Worm (Caenorhabditis elegans) whole organism, L4 larva: ENCODE measurements around the gene F55C12.4.

Experiments used
- lin-38 ChIP-seq: fragments of 200-800 bp; sonication (Bioruptor generic); IDR thresholded peaks from 2 replicates; pipeline ENCODE4 v1.3.6; 2022; ENCODE audit warnings: missing genetic modification reagents, missing genetic modification characterization, missing compliant biosample characterization
- lin-39 ChIP-seq: fragments of 150-350 bp; optimal IDR thresholded peaks from 2 replicates; lab custom pipeline; 2014; ENCODE audit warnings: missing biosample characterization, missing genetic modification reagents, missing genetic modification characterization
- lsy-2 ChIP-seq, 2 experiments: fragments of 150-350 bp in 1 of 2; sonication (generic microtip) in 1 of 2; optimal IDR thresholded peaks; 2 replicates each; lab custom pipeline; 2014 to 2017; ENCODE audit warnings: missing biosample characterization in 2 of 2, missing genetic modification characterization in 2 of 2
- mdl-1 ChIP-seq, 2 experiments: fragments of 150-350 bp in 1 of 2; sonication (generic microtip) in 1 of 2; optimal IDR thresholded peaks; 2 replicates each; lab custom pipeline; 2014 to 2017; ENCODE audit warnings: missing biosample characterization in 2 of 2, missing genetic modification characterization in 2 of 2
- mdt-29 ChIP-seq: fragments of 200-800 bp; sonication (Bioruptor generic); IDR thresholded peaks from 2 replicates; pipeline ENCODE4 v1.3.6; 2022; ENCODE audit warnings: missing genetic modification reagents, missing genetic modification characterization, missing compliant biosample characterization
- nhr-76 ChIP-seq: fragments of 150-350 bp; optimal IDR thresholded peaks from 2 replicates; lab custom pipeline; 2014; ENCODE audit warnings: missing biosample characterization, missing genetic modification characterization
- pqm-1 ChIP-seq: sonication (generic microtip); optimal IDR thresholded peaks from 2 replicates; lab custom pipeline; 2017; ENCODE audit warnings: missing biosample characterization, missing genetic modification characterization
- snpc-4 ChIP-seq: fragments of 150-350 bp; optimal IDR thresholded peaks from 2 replicates; lab custom pipeline; 2014; ENCODE audit warnings: missing biosample characterization, missing genetic modification characterization
- zag-1 ChIP-seq: fragments of 150-350 bp; optimal IDR thresholded peaks from 2 replicates; lab custom pipeline; 2014; ENCODE audit warnings: missing biosample characterization, missing genetic modification characterization
- zfp-2 ChIP-seq: sonication (generic microtip); optimal IDR thresholded peaks from 2 replicates; lab custom pipeline; 2016; ENCODE audit warnings: mild to moderate bottlenecking, missing genetic modification characterization, missing compliant biosample characterization
- ztf-11 ChIP-seq: fragments of 150-350 bp; optimal IDR thresholded peaks from 2 replicates; lab custom pipeline; 2014; ENCODE audit warnings: missing biosample characterization, missing genetic modification characterization

ce11 chrII:5828486-5828885 lies 29.7 kb downstream of the F55C12.4 start, which contains the start of gene ZK1248.11:
- TF ChIP-seq mdl-1 (tag; optimal IDR thresholded peaks at IDR 0.05; lab: Kevin White, UChicago) (no peak), zag-1 (tag; lab: Kevin White, UChicago) (no peak), snpc-4 (no peak), mdt-29 (no peak), lin-39 (tag; lab: Kevin White, UChicago) (no peak), lin-38 (GFP tag; lab: Robert Waterston, UW) (no peak), zfp-2 (no peak), ztf-11 (tag; lab: Kevin White, UChicago) (no peak), nhr-76 (tag; lab: Kevin White, UChicago) (no peak), pqm-1 (tag; lab: Kevin White, UChicago) (no peak), lsy-2 (tag; optimal IDR thresholded peaks at IDR 0.05; lab: Kevin White, UChicago) (no peak)
